Worm (Caenorhabditis elegans) whole organism, L1 larva: ENCODE measurements around the gene ZK617.26.

ENCODE experiments used
- aly-2 ChIP-seq: fragments of 150-350 bp; optimal IDR thresholded peaks from 2 replicates; lab custom pipeline; 2014; ENCODE audit warnings: missing biosample characterization, missing genetic modification characterization
- egl-27 ChIP-seq, 2 experiments: fragments of 150-350 bp in 1 of 2; sonication (generic microtip); optimal IDR thresholded peaks; 3 replicates each; lab custom pipeline; 2017 to 2018; ENCODE audit warnings: missing biosample characterization in 2 of 2, missing genetic modification characterization in 2 of 2, missing genetic modification reagents in 2 of 2
- fkh-10 ChIP-seq: sonication (generic microtip); optimal IDR thresholded peaks from 2 replicates; lab custom pipeline; 2017; ENCODE audit warnings: missing biosample characterization, missing genetic modification reagents, missing genetic modification characterization
- nhr-19 ChIP-seq: fragments of 200-800 bp; sonication (Bioruptor generic); conservative IDR thresholded peaks from 2 replicates; pipeline ENCODE4 v1.3.6; 2022; ENCODE audit warnings: missing genetic modification characterization, missing compliant biosample characterization
- nhr-237 ChIP-seq: fragments of 150-350 bp; optimal IDR thresholded peaks from 2 replicates; lab custom pipeline; 2014; ENCODE audit warnings: missing biosample characterization, missing genetic modification characterization
- nhr-85 ChIP-seq: sonication (generic microtip); peaks from one replicate; lab custom pipeline; 2016; ENCODE audit warnings: missing genetic modification characterization, inconsistent platforms, missing compliant biosample characterization
- pqm-1 ChIP-seq: sonication (generic microtip); optimal IDR thresholded peaks from 3 replicates; lab custom pipeline; 2017; ENCODE audit warnings: missing biosample characterization, missing genetic modification characterization
- skn-1 ChIP-seq: fragments of 150-350 bp; optimal IDR thresholded peaks from 2 replicates; lab custom pipeline; 2014; ENCODE audit warnings: missing biosample characterization, missing genetic modification characterization

ce11 chrIV:12012439-12013003 lies 1.8 kb upstream of the ZK617.26 start:
- no peak for TF ChIP-seq nhr-85 (tag; lab: Kevin White, UChicago)
- TF ChIP-seq skn-1 (tag; lab: Kevin White, UChicago) = no peak
- no peak for TF ChIP-seq aly-2 (tag; lab: Kevin White, UChicago)
- TF ChIP-seq pqm-1 (tag; lab: Kevin White, UChicago) = no peak
- TF ChIP-seq nhr-237 = no peak
- peak; percentile 44 for TF ChIP-seq nhr-19 (GFP tag; lab: Robert Waterston, UW)
- TF ChIP-seq egl-27 (tag; optimal IDR thresholded peaks at IDR 0.05; lab: Kevin White, UChicago) = no peak
- TF ChIP-seq fkh-10 (GFP tag; lab: Kevin White, UChicago) = no peak
